3 worm cellular contexts compared by ENCODE assay signal in genomic region chrX:13578483-13578882, ce11.
TF ChIP-seq lines count a peak whose summit lies in the region.

F54B11.11 (plus strand) TSS chrX:13578783.

TF ChIP-seq in whole organism, L1 larva, 84 proteins besides CTCF, POLR2A, EP300 and RAD21:
- no peak for TF ChIP-seq jun-1 (tag; optimal IDR thresholded peaks at IDR 0.05; lab: Kevin White, UChicago)
- TF ChIP-seq nhr-85 (tag; lab: Kevin White, UChicago) = peak; percentile 33

TF ChIP-seq in whole organism, L3 larva, 47 proteins besides CTCF, POLR2A, EP300 and RAD21:
- TF ChIP-seq pqm-1 (tag; optimal IDR thresholded peaks at IDR 0.05; lab: Kevin White, UChicago) = peak; percentile 10
- peak; percentile 21 for TF ChIP-seq elt-2 (tag; optimal IDR thresholded peaks at IDR 0.05; lab: Kevin White, UChicago)
- TF ChIP-seq tbx-2 (tag; optimal IDR thresholded peaks at IDR 0.05; lab: Kevin White, UChicago) = no peak
- TF ChIP-seq egl-5 (tag; optimal IDR thresholded peaks at IDR 0.05; lab: Kevin White, UChicago) = no peak

TF ChIP-seq in whole organism, young adult, 124 proteins besides CTCF, POLR2A, EP300 and RAD21:
- TF ChIP-seq nhr-80 (tag; optimal IDR thresholded peaks at IDR 0.05; lab: Kevin White, UChicago) = peak; percentile 45
- no peak for TF ChIP-seq ztf-22 (GFP tag; optimal IDR thresholded peaks at IDR 0.05; lab: Kevin White, UChicago)
